Worm (Caenorhabditis elegans): ENCODE results near the gene F38C2.7.

DNA sequence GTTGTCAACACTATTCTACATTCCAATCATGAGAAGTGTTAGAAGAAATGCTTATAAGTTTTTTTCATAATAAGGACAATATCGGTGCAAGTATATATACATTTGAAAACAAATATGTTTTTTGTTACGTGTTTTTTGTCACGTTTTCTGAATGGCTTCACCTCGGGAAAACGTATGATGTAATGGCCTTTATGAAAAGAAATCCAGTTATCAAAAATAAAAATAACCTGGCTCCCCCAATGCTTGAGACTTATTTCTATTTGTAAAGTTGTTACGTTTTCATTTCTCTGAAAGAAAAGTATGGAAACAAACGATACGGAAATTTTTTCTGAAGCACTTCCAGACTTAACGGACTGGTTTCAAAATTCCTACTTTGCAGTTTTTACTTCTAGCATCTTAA is 21.7 kb upstream of the F38C2.7 start, which contains the start of gene srz-72:
- no peak for TF ChIP-seq jun-1 (tag; optimal IDR thresholded peaks at IDR 0.05)
- no peak for TF ChIP-seq skn-1 (tag; optimal IDR thresholded peaks at IDR 0.05)
- TF ChIP-seq zag-1 (tag; optimal IDR thresholded peaks at IDR 0.05): no peak
- no peak for TF ChIP-seq mep-1 (tag; optimal IDR thresholded peaks at IDR 0.05)

All from whole organism, L1 larva.